Worm (Caenorhabditis elegans): ENCODE results near the gene cyp-13A10.

Gene cyp-13A10

DNA sequence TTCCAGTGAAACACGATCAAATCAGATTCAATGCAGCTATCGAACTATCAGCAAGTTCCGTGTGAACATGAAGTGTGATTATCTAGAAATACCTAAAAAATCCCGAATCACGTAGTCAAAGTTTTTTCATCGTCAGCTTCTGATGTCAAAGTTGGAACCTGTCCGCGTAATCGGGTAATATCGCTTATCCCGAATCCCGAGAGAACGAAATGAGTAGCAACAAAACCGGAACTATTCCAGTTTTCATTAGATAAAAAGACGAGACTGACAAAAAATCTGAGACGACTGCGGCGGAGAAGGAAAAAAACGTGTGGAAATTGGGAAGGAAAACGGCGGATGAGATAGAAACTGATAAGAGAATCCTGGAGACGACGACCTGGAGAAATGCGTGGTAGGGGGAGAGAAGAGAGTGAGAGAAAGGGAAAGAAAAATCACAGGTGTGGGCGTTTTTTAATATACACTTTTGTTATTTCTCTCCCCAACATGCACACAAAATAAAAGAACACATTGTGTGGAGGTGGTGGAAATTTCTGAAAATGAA lies 42.6 kb downstream of the cyp-13A10 start:
- no peak for TF ChIP-seq nhr-12 (tag; optimal IDR thresholded peaks at IDR 0.05)
- peak; percentile 68 for TF ChIP-seq elt-2 (tag; optimal IDR thresholded peaks at IDR 0.05)
- no peak for TF ChIP-seq nhr-237 (tag; optimal IDR thresholded peaks at IDR 0.05)
- peak; percentile 10 for TF ChIP-seq nhr-23 (tag; optimal IDR thresholded peaks at IDR 0.05)
- TF ChIP-seq nfya-1 (tag; optimal IDR thresholded peaks at IDR 0.05; ENCODE audit: insufficient read depth) = peak; percentile 43
- peak; percentile 81 for TF ChIP-seq ama-1 (optimal IDR thresholded peaks at IDR 0.05)
- peak in 1 of 3 experiments; percentile 43 for TF ChIP-seq elt-3 (tag; optimal IDR thresholded peaks at IDR 0.05)
- no peak for TF ChIP-seq nhr-28 (tag; optimal IDR thresholded peaks at IDR 0.05)
- no peak for TF ChIP-seq lsy-12 (tag; optimal IDR thresholded peaks at IDR 0.05)

DNA sequence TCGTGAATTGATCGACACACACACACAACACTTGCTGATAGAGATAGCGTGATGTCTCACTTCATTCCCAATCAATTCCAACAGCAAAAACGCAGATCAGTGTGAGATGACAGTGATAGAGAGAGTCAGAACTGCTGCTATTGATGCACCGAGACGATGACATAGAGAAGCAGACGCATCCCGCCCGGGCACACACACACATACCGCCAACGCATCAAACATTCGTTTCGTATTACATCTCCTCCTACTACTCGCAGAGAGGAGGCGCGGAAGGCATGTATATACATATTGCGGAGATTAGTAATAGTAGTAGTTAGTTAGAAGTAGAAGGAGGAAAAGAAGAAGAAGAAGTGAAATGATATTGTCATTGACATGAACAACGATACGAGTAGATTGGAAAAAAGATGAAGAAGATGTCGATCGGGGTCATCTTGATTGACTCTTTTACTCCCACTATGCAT lies 43.3 kb downstream of the cyp-13A10 start:
- TF ChIP-seq zag-1 (tag; optimal IDR thresholded peaks at IDR 0.05) = no peak
- peak; percentile 75 for TF ChIP-seq elt-2 (tag; optimal IDR thresholded peaks at IDR 0.05)
- peak in 2 of 3 experiments; percentile 34 to 92 for TF ChIP-seq elt-3 (tag; optimal IDR thresholded peaks at IDR 0.05)
- no peak for TF ChIP-seq ztf-11 (tag; optimal IDR thresholded peaks at IDR 0.05)
- TF ChIP-seq ZK546.5 (tag; optimal IDR thresholded peaks at IDR 0.05) = no peak
- TF ChIP-seq jun-1 (tag; optimal IDR thresholded peaks at IDR 0.05) = peak; percentile 57
- peak; percentile 40 for TF ChIP-seq ceh-82 (tag; optimal IDR thresholded peaks at IDR 0.05)
- TF ChIP-seq nhr-12 (tag; optimal IDR thresholded peaks at IDR 0.05) = no peak
- TF ChIP-seq daf-12 (tag; optimal IDR thresholded peaks at IDR 0.05) = no peak
- TF ChIP-seq elt-1 (tag; optimal IDR thresholded peaks at IDR 0.05) = peak; percentile 89
- TF ChIP-seq unc-39 (tag; optimal IDR thresholded peaks at IDR 0.05) = no peak
- no peak for TF ChIP-seq nhr-67 (tag; optimal IDR thresholded peaks at IDR 0.05)
- TF ChIP-seq nhr-77 (tag; optimal IDR thresholded peaks at IDR 0.05) = peak; percentile 20
- no peak for TF ChIP-seq aly-2 (tag; optimal IDR thresholded peaks at IDR 0.05)
- no peak for TF ChIP-seq tbx-2 (tag; optimal IDR thresholded peaks at IDR 0.05)
- no peak for TF ChIP-seq fkh-10 (GFP tag; optimal IDR thresholded peaks at IDR 0.05)
- TF ChIP-seq fos-1 (tag; optimal IDR thresholded peaks at IDR 0.05) = no peak
- TF ChIP-seq ceh-9 (tag; optimal IDR thresholded peaks at IDR 0.05) = no peak
- TF ChIP-seq lin-39 (tag; optimal IDR thresholded peaks at IDR 0.05) = peak; percentile 48
- TF ChIP-seq pqm-1 (tag; optimal IDR thresholded peaks at IDR 0.05) = peak; percentile 44
- no peak for TF ChIP-seq egl-27 (tag; optimal IDR thresholded peaks at IDR 0.05)
- peak; percentile 4 for TF ChIP-seq lsy-12 (tag; optimal IDR thresholded peaks at IDR 0.05)
- TF ChIP-seq unc-62 (GFP tag; optimal IDR thresholded peaks at IDR 0.05) = no peak
- peak; percentile 92 for TF ChIP-seq ama-1 (optimal IDR thresholded peaks at IDR 0.05)
- TF ChIP-seq egl-5 (tag; optimal IDR thresholded peaks at IDR 0.05) = no peak
- TF ChIP-seq pha-4 (tag; optimal IDR thresholded peaks at IDR 0.05) = peak; percentile 47
- TF ChIP-seq ztf-4 (tag; optimal IDR thresholded peaks at IDR 0.05) = no peak
- peak; percentile 74 for TF ChIP-seq ceh-28 (tag; optimal IDR thresholded peaks at IDR 0.05)
- no peak for TF ChIP-seq skn-1 (tag; optimal IDR thresholded peaks at IDR 0.05)
- no peak for TF ChIP-seq nhr-11 (tag; optimal IDR thresholded peaks at IDR 0.05)
- no peak for TF ChIP-seq hmg-11 (tag; optimal IDR thresholded peaks at IDR 0.05)
- TF ChIP-seq fkh-2 (tag; optimal IDR thresholded peaks at IDR 0.05) = no peak
- no peak for TF ChIP-seq eor-1 (tag; optimal IDR thresholded peaks at IDR 0.05)
- TF ChIP-seq mdl-1 (tag; optimal IDR thresholded peaks at IDR 0.05) = peak; percentile 18
- TF ChIP-seq snpc-4 (tag; optimal IDR thresholded peaks at IDR 0.05) = no peak
- no peak for TF ChIP-seq nhr-43 (tag; optimal IDR thresholded peaks at IDR 0.05; ENCODE audit: poor library complexity, severe bottlenecking)
- TF ChIP-seq nhr-25 (tag; optimal IDR thresholded peaks at IDR 0.05) = peak; percentile 76
- no peak for TF ChIP-seq nhr-76 (tag; optimal IDR thresholded peaks at IDR 0.05)
- peak; percentile 9 for TF ChIP-seq R02D3.7 (tag; optimal IDR thresholded peaks at IDR 0.05)
- TF ChIP-seq nhr-23 (tag; optimal IDR thresholded peaks at IDR 0.05) = peak; percentile 70
- TF ChIP-seq nhr-237 (tag; optimal IDR thresholded peaks at IDR 0.05) = no peak
- peak; percentile 40 for TF ChIP-seq nfya-1 (tag; optimal IDR thresholded peaks at IDR 0.05; ENCODE audit: insufficient read depth)
- TF ChIP-seq nhr-28 (tag; optimal IDR thresholded peaks at IDR 0.05) = no peak
- TF ChIP-seq ceh-16 (tag; optimal IDR thresholded peaks at IDR 0.05) = no peak
- no peak for TF ChIP-seq sea-2 (GFP tag; optimal IDR thresholded peaks at IDR 0.05)
- TF ChIP-seq lin-15B (tag; optimal IDR thresholded peaks at IDR 0.05) = no peak
- no peak for TF ChIP-seq mml-1 (tag; optimal IDR thresholded peaks at IDR 0.05)

Data from whole organism, L3 larva.